Worm (Caenorhabditis elegans) whole organism, young adult: Measurements from ENCODE around the gene ndab-2.

Experiments used
- B0261.1 ChIP-seq: sonication (generic microtip); optimal IDR thresholded peaks from 2 replicates; lab custom pipeline; 2016; ENCODE audit warnings: mild to moderate bottlenecking, missing genetic modification characterization, moderate library complexity, missing compliant biosample characterization
- C17E4.6 ChIP-seq: fragments of 200-800 bp; sonication (Bioruptor generic); IDR thresholded peaks from 2 replicates; pipeline ENCODE4 v1.3.6; 2022; ENCODE audit warnings: missing genetic modification reagents, missing genetic modification characterization, missing compliant biosample characterization
- D2030.7 ChIP-seq: fragments of 200-800 bp; sonication (Bioruptor generic); IDR thresholded peaks from 2 replicates; pipeline ENCODE4 v1.3.6; 2022; ENCODE audit warnings: missing genetic modification reagents, missing genetic modification characterization, missing compliant biosample characterization
- F23B12.7 ChIP-seq: sonication (generic microtip); optimal IDR thresholded peaks from 2 replicates; lab custom pipeline; 2017; ENCODE audit warnings: missing genetic modification characterization, mild to moderate bottlenecking, missing compliant biosample characterization, antibody characterized with exemption, moderate library complexity; ENCODE audit not compliant: insufficient read depth
- F33H1.4 ChIP-seq: fragments of 200-800 bp; sonication (Bioruptor generic); IDR thresholded peaks from 2 replicates; pipeline ENCODE4 v1.3.6; 2022; ENCODE audit warnings: missing genetic modification reagents, missing genetic modification characterization, missing compliant biosample characterization
- F37B4.10 ChIP-seq: fragments of 200-800 bp; sonication (Bioruptor generic); IDR thresholded peaks from 2 replicates; pipeline ENCODE4 v1.3.6; 2022; ENCODE audit warnings: missing genetic modification characterization, missing compliant biosample characterization
- F49E8.2 ChIP-seq: sonication (generic microtip); optimal IDR thresholded peaks from 3 replicates; lab custom pipeline; 2017; ENCODE audit warnings: missing genetic modification characterization, mild to moderate bottlenecking, missing compliant biosample characterization, antibody characterized with exemption, moderate library complexity; ENCODE audit not compliant: insufficient read depth
- K11D2.4 ChIP-seq: fragments of 200-800 bp; sonication (Bioruptor generic); IDR thresholded peaks from 2 replicates; pipeline ENCODE4 v1.3.6; 2022; ENCODE audit warnings: missing genetic modification reagents, missing genetic modification characterization, missing compliant biosample characterization
- T26A5.8 ChIP-seq: sonication (generic microtip); optimal IDR thresholded peaks from 2 replicates; lab custom pipeline; 2016; ENCODE audit warnings: missing genetic modification characterization, missing compliant biosample characterization
- Y53G8AR.9 ChIP-seq: fragments of 200-800 bp; sonication (Bioruptor generic); conservative IDR thresholded peaks from 2 replicates; pipeline ENCODE4 v1.3.6; 2022; ENCODE audit warnings: missing genetic modification reagents, missing genetic modification characterization, missing compliant biosample characterization
- Y56A3A.18 ChIP-seq: fragments of 200-800 bp; sonication (Bioruptor generic); IDR thresholded peaks from 2 replicates; pipeline ENCODE4 v1.3.6; 2022; ENCODE audit warnings: missing genetic modification reagents, missing genetic modification characterization, missing compliant biosample characterization
- Y95B8A.8 ChIP-seq: fragments of 200-800 bp; sonication (Bioruptor generic); IDR thresholded peaks from 2 replicates; pipeline ENCODE4 v1.3.6; 2022; ENCODE audit warnings: missing genetic modification reagents, missing genetic modification characterization, missing compliant biosample characterization
- akir-1 ChIP-seq: fragments of 200-800 bp; sonication (Bioruptor generic); optimal IDR thresholded peaks from 2 replicates; lab custom pipeline; 2018; ENCODE audit warnings: mild to moderate bottlenecking, missing genetic modification characterization, moderate library complexity, missing compliant biosample characterization
- ama-1 ChIP-seq, 3 experiments: fragments of 150-350 bp in 1 of 3; sonication (generic microtip) in 2 of 3; optimal IDR thresholded peaks; 2 replicates each; lab custom pipeline; 2014 to 2018; ENCODE audit warnings: missing biosample characterization in 2 of 3, missing genetic modification characterization in 2 of 3, missing genetic modification reagents in 2 of 3
- atf-7 ChIP-seq: sonication (generic microtip); optimal IDR thresholded peaks from 2 replicates; lab custom pipeline; 2017; ENCODE audit warnings: mild to moderate bottlenecking, missing genetic modification characterization, missing compliant biosample characterization
- athp-1 ChIP-seq: sonication (generic microtip); optimal IDR thresholded peaks from 2 replicates; lab custom pipeline; 2017; ENCODE audit warnings: mild to moderate bottlenecking, missing genetic modification characterization, missing compliant biosample characterization
- attf-3 ChIP-seq: fragments of 200-800 bp; sonication (Bioruptor generic); conservative IDR thresholded peaks from 2 replicates; pipeline ENCODE4 v1.3.6; 2022; ENCODE audit warnings: missing genetic modification reagents, missing genetic modification characterization, missing compliant biosample characterization
- attf-5 ChIP-seq: fragments of 200-800 bp; sonication (Bioruptor generic); optimal IDR thresholded peaks from 2 replicates; lab custom pipeline; 2018; ENCODE audit warnings: mild to moderate bottlenecking, missing genetic modification characterization, missing compliant biosample characterization
- attf-6 ChIP-seq: fragments of 200-800 bp; sonication (Bioruptor generic); IDR thresholded peaks from 2 replicates; pipeline ENCODE4 v1.3.6; 2022; ENCODE audit warnings: missing genetic modification reagents, missing genetic modification characterization, missing compliant biosample characterization
- bed-2 ChIP-seq: fragments of 200-800 bp; sonication (Bioruptor generic); IDR thresholded peaks from 2 replicates; pipeline ENCODE4 v1.3.6; 2022; ENCODE audit warnings: missing genetic modification reagents, missing genetic modification characterization, missing compliant biosample characterization
- ceh-58 ChIP-seq: fragments of 200-800 bp; sonication (Bioruptor generic); IDR thresholded peaks from 2 replicates; pipeline ENCODE4 v1.3.6; 2022; ENCODE audit warnings: missing genetic modification characterization, missing compliant biosample characterization
- die-1 ChIP-seq: sonication (generic microtip); optimal IDR thresholded peaks from 2 replicates; lab custom pipeline; 2016; ENCODE audit warnings: missing genotype, mild to moderate bottlenecking, missing genetic modification characterization, missing compliant biosample characterization
- efl-1 ChIP-seq: fragments of 150-350 bp; optimal IDR thresholded peaks from 2 replicates; lab custom pipeline; 2014; ENCODE audit warnings: missing biosample characterization, missing genetic modification reagents, missing genetic modification characterization
- egl-18 ChIP-seq: fragments of 200-800 bp; sonication (Bioruptor generic); IDR thresholded peaks from 2 replicates; pipeline ENCODE4 v1.3.6; 2022; ENCODE audit warnings: missing genetic modification reagents, missing genetic modification characterization, missing compliant biosample characterization
- ekl-4 ChIP-seq: fragments of 200-800 bp; sonication (Bioruptor generic); IDR thresholded peaks from 2 replicates; pipeline ENCODE4 v1.3.6; 2022; ENCODE audit warnings: missing genetic modification reagents, missing genetic modification characterization, missing compliant biosample characterization
- ets-4 ChIP-seq: fragments of 200-800 bp; sonication (Bioruptor generic); optimal IDR thresholded peaks from 2 replicates; lab custom pipeline; 2018; ENCODE audit warnings: mild to moderate bottlenecking, missing genetic modification characterization, missing compliant biosample characterization
- hlh-12 ChIP-seq: sonication (generic microtip); optimal IDR thresholded peaks from 2 replicates; lab custom pipeline; 2016; ENCODE audit warnings: missing genetic modification characterization, missing compliant biosample characterization
- hmg-1.2 ChIP-seq: fragments of 200-800 bp; sonication (Bioruptor generic); IDR thresholded peaks from 2 replicates; pipeline ENCODE4 v1.3.6; 2022; ENCODE audit warnings: missing genetic modification reagents, missing genetic modification characterization, missing compliant biosample characterization
- hmg-20 ChIP-seq: fragments of 200-800 bp; sonication (Bioruptor generic); IDR thresholded peaks from 2 replicates; pipeline ENCODE4 v1.3.6; 2022; ENCODE audit warnings: missing genetic modification reagents, missing genetic modification characterization, missing compliant biosample characterization
- hrde-1 ChIP-seq: sonication (generic microtip); optimal IDR thresholded peaks from 2 replicates; lab custom pipeline; 2016; ENCODE audit warnings: missing genetic modification characterization, mild to moderate bottlenecking, missing compliant biosample characterization, moderate library complexity, missing genotype, missing genetic modification reagents, borderline replicate concordance
- hsf-1 ChIP-seq: fragments of 200-800 bp; sonication (Bioruptor generic); IDR thresholded peaks from 2 replicates; pipeline ENCODE4 v1.3.6; 2022; ENCODE audit warnings: missing genetic modification reagents, missing genetic modification characterization, missing compliant biosample characterization
- lin-54 ChIP-seq: fragments of 200-800 bp; sonication (Bioruptor generic); optimal IDR thresholded peaks from 2 replicates; lab custom pipeline; 2018; ENCODE audit warnings: mild to moderate bottlenecking, missing genetic modification characterization, missing compliant biosample characterization
- madf-3 ChIP-seq: fragments of 200-800 bp; sonication (Bioruptor generic); IDR thresholded peaks from 2 replicates; pipeline ENCODE4 v1.3.6; 2022; ENCODE audit warnings: missing genetic modification reagents, missing genetic modification characterization, missing compliant biosample characterization
- madf-8 ChIP-seq: fragments of 200-800 bp; sonication (Bioruptor generic); conservative IDR thresholded peaks from 2 replicates; pipeline ENCODE4 v1.3.6; 2022; ENCODE audit warnings: missing genetic modification reagents, missing genetic modification characterization, missing compliant biosample characterization
- mcd-1 ChIP-seq: fragments of 200-800 bp; sonication (Bioruptor generic); IDR thresholded peaks from 2 replicates; pipeline ENCODE4 v1.3.6; 2022; ENCODE audit warnings: missing genetic modification reagents, missing genetic modification characterization, missing compliant biosample characterization
- mel-28 ChIP-seq: sonication (generic microtip); optimal IDR thresholded peaks from 2 replicates; lab custom pipeline; 2016; ENCODE audit warnings: borderline replicate concordance, mild to moderate bottlenecking, missing genetic modification characterization, missing compliant biosample characterization
- mes-4 ChIP-seq: sonication (generic microtip); optimal IDR thresholded peaks from 2 replicates; lab custom pipeline; 2016; ENCODE audit warnings: missing genotype, missing genetic modification characterization, missing compliant biosample characterization
- mxl-1 ChIP-seq: sonication (generic microtip); optimal IDR thresholded peaks from 2 replicates; lab custom pipeline; 2016; ENCODE audit warnings: missing genetic modification characterization, missing compliant biosample characterization
- nhr-90 ChIP-seq: sonication (generic microtip); optimal IDR thresholded peaks from 2 replicates; lab custom pipeline; 2016; ENCODE audit warnings: missing genotype, mild to moderate bottlenecking, missing genetic modification characterization, missing compliant biosample characterization
- rcor-1 ChIP-seq: fragments of 200-800 bp; sonication (Bioruptor generic); IDR thresholded peaks from 2 replicates; pipeline ENCODE4 v1.3.6; 2022; ENCODE audit warnings: missing genetic modification reagents, missing genetic modification characterization, missing compliant biosample characterization
- rpc-1 ChIP-seq, 2 experiments: fragments of 150-350 bp in 1 of 2; sonication (generic microtip) in 1 of 2; optimal IDR thresholded peaks; 2 replicates each; lab custom pipeline; 2014 to 2018; ENCODE audit warnings: missing biosample characterization in 1 of 2, missing genetic modification characterization in 1 of 2, missing genetic modification reagents in 1 of 2, missing genotype in 1 of 2
- snpc-1.1 ChIP-seq: sonication (generic microtip); optimal IDR thresholded peaks from 2 replicates; lab custom pipeline; 2017; ENCODE audit warnings: missing genetic modification characterization, mild to moderate bottlenecking, missing compliant biosample characterization, antibody characterized with exemption, moderate library complexity, missing genotype, missing genetic modification reagents; ENCODE audit not compliant: insufficient read depth
- snpc-3.4 ChIP-seq: sonication (generic microtip); optimal IDR thresholded peaks from 2 replicates; lab custom pipeline; 2017; ENCODE audit warnings: missing genetic modification characterization, mild to moderate bottlenecking, missing compliant biosample characterization, antibody characterized with exemption, moderate library complexity, missing genotype, missing genetic modification reagents
- sptf-2 ChIP-seq: fragments of 200-800 bp; sonication (Bioruptor generic); optimal IDR thresholded peaks from 2 replicates; lab custom pipeline; 2018; ENCODE audit warnings: mild to moderate bottlenecking, missing genetic modification characterization, missing compliant biosample characterization
- tbp1 ChIP-seq: fragments of 200-800 bp; sonication (Bioruptor generic); optimal IDR thresholded peaks from 2 replicates; lab custom pipeline; 2018; ENCODE audit warnings: mild to moderate bottlenecking, missing genetic modification characterization, missing compliant biosample characterization
- xnd-1 ChIP-seq: sonication (generic microtip); optimal IDR thresholded peaks from 2 replicates; lab custom pipeline; 2016; ENCODE audit warnings: missing genotype, missing genetic modification reagents, missing genetic modification characterization, missing compliant biosample characterization
- ztf-26 ChIP-seq: sonication (generic microtip); optimal IDR thresholded peaks from 2 replicates; lab custom pipeline; 2017; ENCODE audit warnings: missing genetic modification characterization, missing compliant biosample characterization
- ztf-3 ChIP-seq: fragments of 200-800 bp; sonication (Bioruptor generic); optimal IDR thresholded peaks from 2 replicates; lab custom pipeline; 2018; ENCODE audit warnings: mild to moderate bottlenecking, missing genetic modification characterization, missing compliant biosample characterization

The ndab-2 gene

ce11 chrIII:7142172-7142601, 38.4 kb upstream of the ndab-2 start (continued):
- peak; percentile 94 for TF ChIP-seq hmg-1.2 (GFP tag; lab: Robert Waterston, UW)
- peak; percentile 96 for TF ChIP-seq attf-6
- TF ChIP-seq ceh-58 (GFP tag; lab: Robert Waterston, UW) = no peak
- 0 out of 2 replicates have a peak, but pooled peaks have one; percentile 7 for TF ChIP-seq madf-8 (GFP tag; lab: Robert Waterston, UW)
- TF ChIP-seq B0261.1 (tag; lab: Kevin White, UChicago) = no peak
- peak; percentile 78 for TF ChIP-seq tbp1 (GFP tag; lab: Kevin White, UChicago)
- no peak for TF ChIP-seq sptf-2
- no peak for TF ChIP-seq hlh-12 (tag; lab: Kevin White, UChicago)
- no peak for TF ChIP-seq attf-3 (GFP tag; lab: Robert Waterston, UW)
- TF ChIP-seq athp-1 (tag; lab: Kevin White, UChicago) = no peak
- no peak for TF ChIP-seq die-1 (tag; lab: Kevin White, UChicago)
- peak; percentile 58; the same call in 1 of the 2 replicates for TF ChIP-seq rcor-1
- TF ChIP-seq xnd-1 (tag; lab: Kevin White, UChicago) = no peak
- TF ChIP-seq ztf-3 (GFP tag; lab: Kevin White, UChicago) = no peak
- TF ChIP-seq hrde-1 = peak; percentile 41
- peak; percentile 77; the same call in 1 of the 2 replicates for TF ChIP-seq madf-3 (GFP tag; lab: Robert Waterston, UW)
- TF ChIP-seq Y53G8AR.9 (GFP tag; lab: Robert Waterston, UW) = peak; percentile 78
- TF ChIP-seq T26A5.8 (tag; lab: Kevin White, UChicago) = no peak
- peak; percentile 56 for TF ChIP-seq hsf-1
- no peak for TF ChIP-seq mel-28 (tag; lab: Kevin White, UChicago)
- no peak for TF ChIP-seq ets-4
- TF ChIP-seq C17E4.6 (GFP tag; lab: Robert Waterston, UW) = peak; percentile 60
- no peak for TF ChIP-seq mes-4 (tag; lab: Kevin White, UChicago)
- no peak for TF ChIP-seq mxl-1 (tag; lab: Kevin White, UChicago)
- no peak for TF ChIP-seq K11D2.4 (GFP tag; lab: Robert Waterston, UW)
- no peak for TF ChIP-seq egl-18 (GFP tag; lab: Robert Waterston, UW)
- TF ChIP-seq F33H1.4 (GFP tag; lab: Robert Waterston, UW) = peak; percentile 56
- TF ChIP-seq F49E8.2 (tag; lab: Kevin White, UChicago) = peak; percentile 87
- peak; percentile 98 for TF ChIP-seq snpc-1.1 (tag; lab: Kevin White, UChicago)
- no peak for TF ChIP-seq attf-5
- no peak for TF ChIP-seq akir-1 (GFP tag; lab: Kevin White, UChicago)
- TF ChIP-seq Y56A3A.18 (GFP tag; lab: Robert Waterston, UW) = peak; percentile 61; the same call in 1 of the 2 replicates
- no peak for TF ChIP-seq bed-2 (GFP tag; lab: Robert Waterston, UW)
- TF ChIP-seq mcd-1 (GFP tag; lab: Robert Waterston, UW) = peak; percentile 51
- peak; percentile 19 for TF ChIP-seq ama-1 (optimal IDR thresholded peaks at IDR 0.05; lab: Kevin White, UChicago)
- peak in 1 of 2 experiments; percentile 11 for TF ChIP-seq ama-1 (GFP tag; optimal IDR thresholded peaks at IDR 0.05; lab: Kevin White, UChicago)
- TF ChIP-seq Y95B8A.8 = peak; percentile 67; the same call in 1 of the 2 replicates
- TF ChIP-seq ekl-4 (GFP tag; lab: Robert Waterston, UW) = peak; percentile 80
- TF ChIP-seq lin-54 (GFP tag; lab: Kevin White, UChicago) = peak; percentile 63
- no peak for TF ChIP-seq F23B12.7 (tag; lab: Kevin White, UChicago)
- TF ChIP-seq rpc-1 (optimal IDR thresholded peaks at IDR 0.05; lab: Kevin White, UChicago) = no peak
- TF ChIP-seq rpc-1 (tag; optimal IDR thresholded peaks at IDR 0.05; lab: Kevin White, UChicago) = peak; percentile 11
- TF ChIP-seq F37B4.10 = no peak
- no peak for TF ChIP-seq ztf-26
- no peak for TF ChIP-seq atf-7
- TF ChIP-seq hmg-20 (GFP tag; lab: Robert Waterston, UW) = 0 out of 2 replicates have a peak, but pooled peaks have one; percentile 47
- no peak for TF ChIP-seq efl-1 (GFP tag; lab: Kevin White, UChicago)
- TF ChIP-seq snpc-3.4 (tag; lab: Kevin White, UChicago) = peak; percentile 95
- no peak for TF ChIP-seq nhr-90 (tag; lab: Kevin White, UChicago)
- TF ChIP-seq D2030.7 = peak; percentile 92
